Fruit fly (Drosophila melanogaster): Measurements from ENCODE around the gene Pfdn1.

Pfdn1 gene

DNA sequence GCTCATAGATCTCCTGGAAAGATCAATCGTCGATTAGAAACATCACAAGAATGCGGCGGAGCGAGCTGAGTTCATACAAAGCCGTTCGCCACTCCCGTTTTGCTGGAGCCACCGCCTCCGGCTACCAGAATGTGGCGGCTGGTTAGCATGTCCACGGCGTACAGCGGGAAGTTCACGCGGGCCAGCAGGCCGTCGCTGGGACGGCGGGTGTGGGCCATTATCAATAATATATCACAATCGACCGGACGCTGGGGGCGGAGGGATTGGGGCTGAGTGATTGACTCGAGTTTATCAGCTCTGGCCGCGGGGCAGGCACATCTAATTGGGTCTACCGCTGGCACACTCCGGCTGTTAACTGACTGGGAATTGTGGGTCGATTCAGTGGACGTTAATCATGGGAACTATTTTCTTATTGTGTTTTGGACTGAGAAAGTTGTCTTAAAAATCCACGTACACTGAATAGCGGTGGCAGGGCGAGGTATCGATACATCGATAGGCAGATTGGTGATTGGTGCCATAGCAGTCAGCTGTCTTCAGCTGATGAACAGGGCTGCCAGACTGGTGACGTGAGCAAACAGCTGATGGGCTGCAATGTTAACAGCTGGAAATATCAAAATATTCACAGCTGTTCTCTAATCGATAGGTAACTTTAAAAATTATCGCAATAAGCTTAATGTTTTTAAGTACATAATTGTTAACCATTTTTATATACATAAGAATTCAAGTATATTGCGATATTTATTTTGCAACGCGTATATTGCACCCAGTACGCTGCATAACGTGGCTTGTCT lies 29.8 kb downstream of the Pfdn1 start, which contains the start of gene CG9175 (continued):
- TF ChIP-seq CG14965 (GFP tag; optimal IDR thresholded peaks at IDR 0.05; ENCODE audit: borderline replicate concordance) (no peak), shn (GFP tag; optimal IDR thresholded peaks at IDR 0.05) (no peak), stc (GFP tag; IDR thresholded peaks at IDR 0.05) (peak; percentile 35; the same call in 1 of the 2 replicates), chinmo (GFP tag; IDR thresholded peaks at IDR 0.05; ENCODE audit: partially characterized antibody) (peak; percentile 99), CG11093 (GFP tag; IDR thresholded peaks at IDR 0.05) (no peak), Sox100B (GFP tag; optimal IDR thresholded peaks at IDR 0.05) (no peak), Hmr (GFP tag; optimal IDR thresholded peaks at IDR 0.05) (no peak), crc (GFP tag; optimal IDR thresholded peaks at IDR 0.05) (no peak), Abd-B (GFP tag; optimal IDR thresholded peaks at IDR 0.05) (no peak), fd64A (GFP tag; optimal IDR thresholded peaks at IDR 0.05) (no peak), fu2 (GFP tag; optimal IDR thresholded peaks at IDR 0.05) (no peak), CG2712 (tag; optimal IDR thresholded peaks at IDR 0.05) (peak; percentile 45), row (GFP tag; IDR thresholded peaks at IDR 0.05) (peak; percentile 83), lilli (GFP tag; optimal IDR thresholded peaks at IDR 0.05) (peak; percentile 41), CG17359 (tag; optimal IDR thresholded peaks at IDR 0.05) (peak; percentile 2), CG1832 (GFP tag; optimal IDR thresholded peaks at IDR 0.05) (no peak), CG8359 (GFP tag; optimal IDR thresholded peaks at IDR 0.05; ENCODE audit: borderline replicate concordance) (no peak), Rfx (GFP tag; IDR thresholded peaks at IDR 0.05) (peak; percentile 66), sisA (GFP tag; IDR thresholded peaks at IDR 0.05) (no peak), fru (optimal IDR thresholded peaks at IDR 0.05) (no peak), otp (GFP tag; IDR thresholded peaks at IDR 0.05) (no peak), CG3163 (GFP tag; optimal IDR thresholded peaks at IDR 0.05) (peak; percentile 23), dmrt99B (tag; optimal IDR thresholded peaks at IDR 0.05) (no peak), NC2α (GFP tag; optimal IDR thresholded peaks at IDR 0.05) (no peak), CHES-1-like (GFP tag; optimal IDR thresholded peaks at IDR 0.05) (peak; percentile 89), Elba2 (GFP tag; optimal IDR thresholded peaks at IDR 0.05) (peak; percentile 97), CG2875 (GFP tag; optimal IDR thresholded peaks at IDR 0.05) (no peak), zfh1 (GFP tag; IDR thresholded peaks at IDR 0.05) (peak; percentile 4; the same call in 1 of the 3 replicates), sna (GFP tag; IDR thresholded peaks at IDR 0.05; ENCODE audit: partially characterized antibody) (peak; percentile 96), Dp (GFP tag; optimal IDR thresholded peaks at IDR 0.05) (peak; percentile 61), CG10147 (GFP tag; optimal IDR thresholded peaks at IDR 0.05) (no peak), insv (GFP tag; optimal IDR thresholded peaks at IDR 0.05) (peak in 1 of 2 experiments; percentile 31), CG6175 (GFP tag; IDR thresholded peaks at IDR 0.05) (no peak), Ravus (GFP tag; IDR thresholded peaks at IDR 0.05) (no peak), Atf6 (GFP tag; IDR thresholded peaks at IDR 0.05) (no peak), wor (GFP tag; IDR thresholded peaks at IDR 0.05) (no peak), ken (GFP tag; IDR thresholded peaks at IDR 0.05) (0 out of 3 replicates have a peak, but pooled peaks have one; percentile 24), prd (optimal IDR thresholded peaks at IDR 0.05) (no peak), prd (GFP tag; IDR thresholded peaks at IDR 0.05) (0 out of 3 replicates have a peak, but pooled peaks have one; percentile 18), Nf-YC (tag; optimal IDR thresholded peaks at IDR 0.05) (peak; percentile 44), CG4617 (GFP tag; optimal IDR thresholded peaks at IDR 0.05; ENCODE audit: borderline replicate concordance) (peak; percentile 96), CG15073 (GFP tag; optimal IDR thresholded peaks at IDR 0.05) (no peak), Jarid2 (GFP tag; optimal IDR thresholded peaks at IDR 0.05) (no peak), Drgx (GFP tag; IDR thresholded peaks at IDR 0.05) (0 out of 2 replicates have a peak, but pooled peaks have one; percentile 24), CG30403 (GFP tag; optimal IDR thresholded peaks at IDR 0.05) (peak; percentile 44), kay (GFP tag; optimal IDR thresholded peaks at IDR 0.05) (no peak), luna (GFP tag; optimal IDR thresholded peaks at IDR 0.05) (peak; percentile 5), Pdp1 (GFP tag; optimal IDR thresholded peaks at IDR 0.05) (peak; percentile 22 to 63), CG9797 (GFP tag; optimal IDR thresholded peaks at IDR 0.05) (peak; percentile 57), CG4424 (GFP tag; optimal IDR thresholded peaks at IDR 0.05) (peak; percentile 42)

Measured in whole organism, embryonic.